Worm (Caenorhabditis elegans) whole organism, L4 larva: ENCODE results near the gene cysl-4.

ENCODE experiments used
- D1046.2 ChIP-seq: fragments of 200-800 bp; sonication (Bioruptor generic); IDR thresholded peaks from 2 replicates; pipeline ENCODE4 v1.3.6; 2022; ENCODE audit warnings: missing genetic modification characterization, missing compliant biosample characterization
- F44E2.7 ChIP-seq: fragments of 200-800 bp; sonication (Bioruptor generic); IDR thresholded peaks from 2 replicates; pipeline ENCODE4 v2.1.2; 2022; ENCODE audit warnings: missing genetic modification characterization, missing compliant biosample characterization
- F49E8.2 ChIP-seq: sonication (generic microtip); optimal IDR thresholded peaks from 2 replicates; lab custom pipeline; 2016; ENCODE audit warnings: missing compliant biosample characterization, mild to moderate bottlenecking, missing genetic modification characterization, borderline replicate concordance
- Y105C5A.15 ChIP-seq: fragments of 200-800 bp; sonication (Bioruptor generic); IDR thresholded peaks from 2 replicates; pipeline ENCODE4 v1.3.6; 2022; ENCODE audit warnings: missing genetic modification characterization, missing compliant biosample characterization
- Y48G9A.11 ChIP-seq: fragments of 200-800 bp; sonication (Bioruptor generic); IDR thresholded peaks from 2 replicates; pipeline ENCODE4 v1.3.6; 2022; ENCODE audit warnings: missing genetic modification reagents, missing genetic modification characterization, missing compliant biosample characterization
- aha-1 ChIP-seq: fragments of 150-350 bp; peaks from one replicate; lab custom pipeline; 2014; ENCODE audit warnings: missing biosample characterization, missing genetic modification characterization
- aly-2 ChIP-seq: sonication (generic microtip); optimal IDR thresholded peaks from 2 replicates; lab custom pipeline; 2018; ENCODE audit warnings: missing biosample characterization, missing genetic modification characterization
- ceh-32 ChIP-seq: sonication (generic microtip); optimal IDR thresholded peaks from 2 replicates; lab custom pipeline; 2016; ENCODE audit warnings: mild to moderate bottlenecking, missing genetic modification characterization, missing compliant biosample characterization; ENCODE audit not compliant: poor library complexity
- ceh-62 ChIP-seq: sonication (generic microtip); optimal IDR thresholded peaks from 2 replicates; lab custom pipeline; 2017; ENCODE audit warnings: missing biosample characterization, missing genetic modification characterization
- ceh-82 ChIP-seq: sonication (generic microtip); optimal IDR thresholded peaks from 2 replicates; lab custom pipeline; 2017; ENCODE audit warnings: missing biosample characterization, missing genetic modification characterization
- ctbp-1 ChIP-seq: fragments of 200-800 bp; sonication (Bioruptor generic); IDR thresholded peaks from 2 replicates; pipeline ENCODE4 v1.3.6; 2022; ENCODE audit warnings: missing genetic modification reagents, missing genetic modification characterization, missing compliant biosample characterization
- daf-16 ChIP-seq, 3 experiments: sonication (generic microtip); optimal IDR thresholded peaks; 2 replicates each; lab custom pipeline; 2016 to 2017; ENCODE audit warnings: missing genetic modification characterization in 3 of 3, missing genetic modification reagents in 3 of 3, mild to moderate bottlenecking in 2 of 3, missing compliant biosample characterization in 2 of 3, missing biosample characterization in 1 of 3, moderate library complexity in 1 of 3
- daf-19 ChIP-seq: fragments of 200-800 bp; sonication (Bioruptor generic); conservative IDR thresholded peaks from 2 replicates; pipeline ENCODE4 v1.3.6; 2022; ENCODE audit warnings: missing genetic modification characterization, missing compliant biosample characterization
- dmd-6 ChIP-seq: fragments of 200-800 bp; sonication (Bioruptor generic); IDR thresholded peaks from 2 replicates; pipeline ENCODE4 v1.3.6; 2022; ENCODE audit warnings: missing genetic modification reagents, missing genetic modification characterization, missing compliant biosample characterization
- dve-1 ChIP-seq: sonication (generic microtip); optimal IDR thresholded peaks from 2 replicates; lab custom pipeline; 2017; ENCODE audit warnings: antibody characterized with exemption, mild to moderate bottlenecking, missing genetic modification characterization, missing compliant biosample characterization; ENCODE audit not compliant: insufficient read depth
- egl-43 ChIP-seq: fragments of 200-800 bp; sonication (Bioruptor generic); IDR thresholded peaks from 2 replicates; pipeline ENCODE4 v1.3.6; 2022; ENCODE audit warnings: missing genetic modification reagents, missing genetic modification characterization, missing compliant biosample characterization
- hlh-11 ChIP-seq: fragments of 200-800 bp; sonication (Bioruptor generic); optimal IDR thresholded peaks from 2 replicates; lab custom pipeline; 2018; ENCODE audit warnings: mild to moderate bottlenecking, missing genetic modification characterization, missing compliant biosample characterization
- hlh-30 ChIP-seq: sonication (generic microtip); optimal IDR thresholded peaks from 2 replicates; lab custom pipeline; 2017; ENCODE audit warnings: antibody characterized with exemption, mild to moderate bottlenecking, missing genetic modification characterization, missing compliant biosample characterization; ENCODE audit not compliant: insufficient read depth
- mdl-1 ChIP-seq, 2 experiments: fragments of 150-350 bp in 1 of 2; sonication (generic microtip) in 1 of 2; optimal IDR thresholded peaks; 2 replicates each; lab custom pipeline; 2014 to 2017; ENCODE audit warnings: missing biosample characterization in 2 of 2, missing genetic modification characterization in 2 of 2
- mep-1 ChIP-seq: fragments of 150-350 bp; sonication (generic microtip); optimal IDR thresholded peaks from 3 replicates; lab custom pipeline; 2014; ENCODE audit warnings: missing biosample characterization, missing genetic modification characterization
- mes-2 ChIP-seq: sonication (generic microtip); optimal IDR thresholded peaks from 2 replicates; lab custom pipeline; 2016; ENCODE audit warnings: missing genotype, mild to moderate bottlenecking, missing genetic modification characterization, missing compliant biosample characterization; ENCODE audit not compliant: poor library complexity, severe bottlenecking
- mxl-3 ChIP-seq: fragments of 200-800 bp; sonication (Bioruptor generic); optimal IDR thresholded peaks from 2 replicates; lab custom pipeline; 2018; ENCODE audit warnings: mild to moderate bottlenecking, missing genetic modification characterization, missing compliant biosample characterization
- nhr-111 ChIP-seq: fragments of 200-800 bp; sonication (Bioruptor generic); optimal IDR thresholded peaks from 2 replicates; lab custom pipeline; 2018; ENCODE audit warnings: mild to moderate bottlenecking, missing genetic modification characterization, missing compliant biosample characterization
- nhr-237 ChIP-seq: sonication (generic microtip); optimal IDR thresholded peaks from 2 replicates; lab custom pipeline; 2017; ENCODE audit warnings: missing biosample characterization, missing genetic modification characterization
- nhr-28 ChIP-seq: fragments of 150-350 bp; optimal IDR thresholded peaks from 2 replicates; lab custom pipeline; 2014; ENCODE audit warnings: missing biosample characterization, missing genetic modification characterization
- nhr-77 ChIP-seq: fragments of 150-350 bp; optimal IDR thresholded peaks from 2 replicates; lab custom pipeline; 2014; ENCODE audit warnings: missing biosample characterization, missing genetic modification characterization
- php-3 ChIP-seq: fragments of 200-800 bp; sonication (Bioruptor generic); IDR thresholded peaks from 2 replicates; pipeline ENCODE4 v1.3.6; 2022; ENCODE audit warnings: missing genetic modification reagents, missing genetic modification characterization, missing compliant biosample characterization
- pqm-1 ChIP-seq: sonication (generic microtip); optimal IDR thresholded peaks from 2 replicates; lab custom pipeline; 2017; ENCODE audit warnings: missing biosample characterization, missing genetic modification characterization
- rbr-2 ChIP-seq: sonication (generic microtip); optimal IDR thresholded peaks from 2 replicates; lab custom pipeline; 2016; ENCODE audit warnings: missing genotype, missing genetic modification characterization, missing compliant biosample characterization
- set-16 ChIP-seq: fragments of 200-800 bp; sonication (Bioruptor generic); IDR thresholded peaks from 2 replicates; pipeline ENCODE4 v1.3.6; 2022; ENCODE audit warnings: missing genetic modification reagents, missing genetic modification characterization, missing compliant biosample characterization
- snpc-4 ChIP-seq: fragments of 150-350 bp; optimal IDR thresholded peaks from 2 replicates; lab custom pipeline; 2014; ENCODE audit warnings: missing biosample characterization, missing genetic modification characterization
- spr-1 ChIP-seq: sonication (generic microtip); optimal IDR thresholded peaks from 2 replicates; lab custom pipeline; 2016; ENCODE audit warnings: mild to moderate bottlenecking, missing genetic modification characterization, missing compliant biosample characterization
- unc-130 ChIP-seq: sonication (generic microtip); optimal IDR thresholded peaks from 2 replicates; lab custom pipeline; 2016; ENCODE audit warnings: missing genetic modification reagents, missing genetic modification characterization, missing compliant biosample characterization
- zip-2 ChIP-seq: fragments of 150-350 bp; optimal IDR thresholded peaks from 2 replicates; lab custom pipeline; 2014; ENCODE audit warnings: missing biosample characterization, missing genetic modification characterization

The cysl-4 gene

ce11 chrV:1991381-1991780 lies 13.4 kb upstream of the cysl-4 start:
- 0 out of 2 replicates have a peak, but pooled peaks have one; percentile 40 for TF ChIP-seq egl-43 (GFP tag; lab: Robert Waterston, UW)
- TF ChIP-seq ceh-82, result no peak
- no peak for TF ChIP-seq Y48G9A.11 (GFP tag; lab: Robert Waterston, UW)
- TF ChIP-seq set-16 (GFP tag; lab: Robert Waterston, UW), result peak; percentile 90

- TF ChIP-seq aly-2 (tag; lab: Kevin White, UChicago), result no peak
- peak; percentile 76 for TF ChIP-seq set-16 (GFP tag; lab: Robert Waterston, UW)
Observed at ce11 chrV:1992515-1992968, 12.2 kb upstream of the cysl-4 start, which contains the start of gene tnt-4. Gene tnt-4, minus strand, starts transcription at chrV:1992918.

- TF ChIP-seq mxl-3 (GFP tag; lab: Kevin White, UChicago), result no peak
- TF ChIP-seq Y105C5A.15 (GFP tag; lab: Robert Waterston, UW), result no peak
- no peak for TF ChIP-seq nhr-111
- TF ChIP-seq mes-2 (tag; lab: Kevin White, UChicago), result no peak
- no peak for TF ChIP-seq pqm-1
- no peak for TF ChIP-seq rbr-2 (tag; lab: Kevin White, UChicago)
- no peak for TF ChIP-seq mdl-1 (tag; optimal IDR thresholded peaks at IDR 0.05; lab: Kevin White, UChicago)
- TF ChIP-seq daf-16 (GFP tag; optimal IDR thresholded peaks at IDR 0.05; lab: Kevin White, UChicago), result no peak
- TF ChIP-seq daf-16 (tag; optimal IDR thresholded peaks at IDR 0.05; lab: Kevin White, UChicago), result peak; percentile 63
- no peak for TF ChIP-seq F49E8.2 (tag; lab: Kevin White, UChicago)
- TF ChIP-seq D1046.2 (GFP tag; lab: Robert Waterston, UW), result no peak
- TF ChIP-seq daf-19 (GFP tag; lab: Robert Waterston, UW), result no peak
- no peak for TF ChIP-seq mep-1 (tag; lab: Kevin White, UChicago)
- TF ChIP-seq ceh-32 (tag; lab: Kevin White, UChicago), result no peak
- TF ChIP-seq ctbp-1, result no peak
- TF ChIP-seq spr-1 (tag; lab: Kevin White, UChicago), result no peak
- TF ChIP-seq zip-2 (tag; lab: Kevin White, UChicago), result no peak
- no peak for TF ChIP-seq aha-1 (tag; lab: Kevin White, UChicago)
- peak; percentile 74 for TF ChIP-seq php-3 (GFP tag; lab: Robert Waterston, UW)
- peak; percentile 22 for TF ChIP-seq nhr-28 (tag; lab: Kevin White, UChicago)
- TF ChIP-seq dmd-6 (GFP tag; lab: Robert Waterston, UW), result no peak
- TF ChIP-seq ceh-62, result no peak
- no peak for TF ChIP-seq hlh-30
- no peak for TF ChIP-seq snpc-4 (tag; lab: Kevin White, UChicago)
- no peak for TF ChIP-seq nhr-237 (tag; lab: Kevin White, UChicago)
- no peak for TF ChIP-seq F44E2.7 (GFP tag; lab: Robert Waterston, UW)
Observed at ce11 chrV:1998358-1998757, 6.4 kb upstream of the cysl-4 start.

- TF ChIP-seq hlh-11 (peak; percentile 31), spr-1 (tag; lab: Kevin White, UChicago) (no peak), nhr-28 (tag; lab: Kevin White, UChicago) (peak; percentile 99), aha-1 (tag; lab: Kevin White, UChicago) (peak; percentile 40), dmd-6 (GFP tag; lab: Robert Waterston, UW) (peak; percentile 35; the same call in 1 of the 2 replicates), daf-16 (GFP tag; optimal IDR thresholded peaks at IDR 0.05; lab: Kevin White, UChicago) (no peak), daf-16 (tag; optimal IDR thresholded peaks at IDR 0.05; lab: Kevin White, UChicago) (peak; percentile 86), rbr-2 (tag; lab: Kevin White, UChicago) (no peak), pqm-1 (peak; percentile 5), dve-1 (tag; lab: Kevin White, UChicago) (peak; percentile 58), hlh-30 (peak; percentile 68), unc-130 (GFP tag; lab: Kevin White, UChicago) (no peak), nhr-77 (tag; lab: Kevin White, UChicago) (peak; percentile 55)
- TF ChIP-seq, all 104 proteins: peak for 9
Observed at ce11 chrV:1999531-2000094, 5.1 kb upstream of the cysl-4 start, which contains the start of gene alh-5. Gene alh-5, minus strand, starts transcription at chrV:1999581.
